Fruit fly (Drosophila melanogaster): ENCODE measurements around the gene sgg.

sgg gene

dm6 chrX:2708156-2708734 is 74.5 kb downstream of the sgg start, which contains the start of gene CG2681 (continued):
- TF ChIP-seq chif (GFP tag; optimal IDR thresholded peaks at IDR 0.05) = peak in 1 of 2 experiments; percentile 21
- TF ChIP-seq tgo (GFP tag; IDR thresholded peaks at IDR 0.05) = peak; percentile 37; the same call in 2 of the 3 replicates
- no peak for TF ChIP-seq toy (GFP tag; IDR thresholded peaks at IDR 0.05)
- TF ChIP-seq CG18476 (GFP tag; optimal IDR thresholded peaks at IDR 0.05) = no peak
- peak; percentile 75 for TF ChIP-seq CG14441 (GFP tag; IDR thresholded peaks at IDR 0.05)
- no peak for TF ChIP-seq CG5245 (GFP tag; optimal IDR thresholded peaks at IDR 0.05)
- TF ChIP-seq Hr39 (optimal IDR thresholded peaks at IDR 0.05) = no peak
- TF ChIP-seq ttk (GFP tag; IDR thresholded peaks at IDR 0.05) = peak; percentile 43
- TF ChIP-seq CG15514 (GFP tag; optimal IDR thresholded peaks at IDR 0.05) = peak; percentile 58
- TF ChIP-seq Abd-B (GFP tag; optimal IDR thresholded peaks at IDR 0.05) = peak; percentile 12
- TF ChIP-seq ase (GFP tag; IDR thresholded peaks at IDR 0.05) = peak; percentile 39; the same call in 2 of the 3 replicates
- TF ChIP-seq CG9609 (GFP tag; optimal IDR thresholded peaks at IDR 0.05) = peak; percentile 22
- peak; percentile 24 for TF ChIP-seq ftz-f1 (GFP tag; optimal IDR thresholded peaks at IDR 0.05)
- peak; percentile 31 for TF ChIP-seq ara (GFP tag; IDR thresholded peaks at IDR 0.05)
- TF ChIP-seq Atf6 (GFP tag; IDR thresholded peaks at IDR 0.05) = peak; percentile 32; the same call in 1 of the 2 replicates
- 0 out of 2 replicates have a peak, but pooled peaks have one; percentile 25 for TF ChIP-seq CG1024 (GFP tag; IDR thresholded peaks at IDR 0.05)
- TF ChIP-seq CG17612 (GFP tag; IDR thresholded peaks at IDR 0.05) = peak; percentile 50
- TF ChIP-seq CG17328 (GFP tag; IDR thresholded peaks at IDR 0.05) = peak; percentile 38; the same call in 1 of the 2 replicates
- TF ChIP-seq CG7556 (GFP tag; optimal IDR thresholded peaks at IDR 0.05) = peak; percentile 21
- TF ChIP-seq croc (GFP tag; conservative IDR thresholded peaks at IDR 0.05) = no peak
- TF ChIP-seq CG7786 (GFP tag; optimal IDR thresholded peaks at IDR 0.05) = peak; percentile 8
- TF ChIP-seq HLH54F (GFP tag; optimal IDR thresholded peaks at IDR 0.05) = peak; percentile 46
- peak; percentile 49; the same call in 1 of the 2 replicates for TF ChIP-seq Awh (GFP tag; IDR thresholded peaks at IDR 0.05)
- TF ChIP-seq Ada2b (GFP tag; IDR thresholded peaks at IDR 0.05) = peak; percentile 63
- TF ChIP-seq CG4404 (GFP tag; IDR thresholded peaks at IDR 0.05) = 0 out of 2 replicates have a peak, but pooled peaks have one; percentile 28
- no peak for TF ChIP-seq Dad (GFP tag; optimal IDR thresholded peaks at IDR 0.05)
- peak; percentile 53 for TF ChIP-seq Rx (GFP tag; IDR thresholded peaks at IDR 0.05)
- no peak for TF ChIP-seq Sox100B (GFP tag; optimal IDR thresholded peaks at IDR 0.05)
- no peak for TF ChIP-seq trh (GFP tag; optimal IDR thresholded peaks at IDR 0.05)
- peak; percentile 66 for TF ChIP-seq row (GFP tag; IDR thresholded peaks at IDR 0.05)

DNA sequence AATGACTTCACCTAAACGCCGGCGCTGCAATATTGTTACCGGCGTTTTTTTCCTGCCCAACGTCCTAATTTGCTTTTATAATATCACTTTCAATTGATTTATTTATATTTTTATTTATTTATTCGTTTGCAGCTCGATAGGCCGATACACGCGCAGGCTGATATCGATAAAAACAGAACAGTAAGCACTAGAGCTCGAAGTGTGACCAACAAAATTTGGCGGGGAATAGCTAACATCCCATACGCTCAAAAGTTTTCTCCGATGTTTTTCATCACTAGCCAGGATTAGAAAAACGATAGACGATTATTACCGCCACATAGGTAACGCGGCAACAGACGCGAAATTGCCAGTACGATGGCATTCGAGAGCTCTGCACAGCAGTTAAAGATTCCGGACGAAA is 80.0 kb downstream of the sgg start, which contains the start of the genes CG2685 and CG2694:
Gene CG2685, minus strand, starts transcription at position 185 of the 400 bp plus-strand sequence.
Gene CG2694, plus strand, starts transcription at position 304 of the 400 bp plus-strand sequence.
- TF ChIP-seq CG7963 (GFP tag; IDR thresholded peaks at IDR 0.05; ENCODE audit: partially characterized antibody) (peak; percentile 68; the same call in 2 of the 3 replicates), knrl (GFP tag; IDR thresholded peaks at IDR 0.05; ENCODE audit: partially characterized antibody) (peak; percentile 65), trem (tag; optimal IDR thresholded peaks at IDR 0.05) (peak; percentile 29), Dref (GFP tag; IDR thresholded peaks at IDR 0.05) (peak; percentile 90), CG13287 (GFP tag; IDR thresholded peaks at IDR 0.05; ENCODE audit: partially characterized antibody) (peak; percentile 82), Elba2 (GFP tag; optimal IDR thresholded peaks at IDR 0.05) (no peak), da (GFP tag; optimal IDR thresholded peaks at IDR 0.05) (no peak), CG6813 (GFP tag; optimal IDR thresholded peaks at IDR 0.05) (no peak), Dbx (GFP tag; IDR thresholded peaks at IDR 0.05) (0 out of 3 replicates have a peak, but pooled peaks have one; percentile 22), hb (GFP tag; IDR thresholded peaks at IDR 0.05; ENCODE audit: partially characterized antibody) (peak; percentile 60; the same call in 1 of the 3 replicates), CG4617 (GFP tag; optimal IDR thresholded peaks at IDR 0.05; ENCODE audit: borderline replicate concordance) (peak; percentile 33), ato (GFP tag; IDR thresholded peaks at IDR 0.05; ENCODE audit: partially characterized antibody) (peak; percentile 68), ci (GFP tag; IDR thresholded peaks at IDR 0.05) (peak; percentile 11; the same call in 1 of the 3 replicates), aop (GFP tag; IDR thresholded peaks at IDR 0.05) (no peak), HLH4C (GFP tag; IDR thresholded peaks at IDR 0.05; ENCODE audit: partially characterized antibody) (peak; percentile 79), CG14667 (GFP tag; IDR thresholded peaks at IDR 0.05) (no peak), slbo (GFP tag; IDR thresholded peaks at IDR 0.05) (peak; percentile 21; the same call in 1 of the 2 replicates), HHEX (GFP tag; optimal IDR thresholded peaks at IDR 0.05) (no peak), nerfin-2 (GFP tag; IDR thresholded peaks at IDR 0.05; ENCODE audit: partially characterized antibody) (peak; percentile 58; the same call in 1 of the 2 replicates), lmd (GFP tag; IDR thresholded peaks at IDR 0.05) (no peak), vnd (GFP tag; IDR thresholded peaks at IDR 0.05; ENCODE audit: partially characterized antibody) (peak; percentile 67)

All from whole organism, embryonic.